Fruit fly (Drosophila melanogaster): ENCODE results near the gene CG11529.

CG11529 gene

DNA sequence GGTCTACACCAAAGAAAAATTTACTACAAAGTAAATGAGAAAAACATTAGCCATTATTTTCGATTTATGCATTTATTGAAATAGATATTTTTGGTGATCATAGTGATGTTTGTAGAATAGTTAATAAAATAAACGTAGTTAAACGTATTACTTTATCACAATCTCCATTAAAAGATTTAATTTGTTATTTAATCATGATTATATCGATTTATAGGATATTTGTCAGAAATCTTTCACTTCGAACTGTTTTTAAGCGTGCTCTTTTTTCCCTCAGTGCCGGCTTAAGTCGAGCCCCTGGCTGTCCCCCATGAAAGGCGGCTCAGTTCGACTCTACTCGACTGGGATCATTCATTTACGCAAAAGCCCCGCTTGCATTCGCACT, 26.0 kb downstream of the CG11529 start (continued):
- TF ChIP-seq slp2 (GFP tag; optimal IDR thresholded peaks at IDR 0.05) (no peak), Aef1 (GFP tag; IDR thresholded peaks at IDR 0.05) (no peak), CG18599 (GFP tag; optimal IDR thresholded peaks at IDR 0.05) (peak; percentile 43), CG6654 (GFP tag; optimal IDR thresholded peaks at IDR 0.05) (no peak), CG7372 (GFP tag; IDR thresholded peaks at IDR 0.05) (no peak), Nf-YB (GFP tag; optimal IDR thresholded peaks at IDR 0.05) (no peak), CG17912 (GFP tag; optimal IDR thresholded peaks at IDR 0.05) (no peak), chm (GFP tag; IDR thresholded peaks at IDR 0.05) (no peak), eve (GFP tag; optimal IDR thresholded peaks at IDR 0.05) (no peak), CG4820 (GFP tag; optimal IDR thresholded peaks at IDR 0.05) (no peak), Blimp-1 (GFP tag; optimal IDR thresholded peaks at IDR 0.05) (no peak), CG7745 (tag; optimal IDR thresholded peaks at IDR 0.05) (no peak), CG15269 (tag; optimal IDR thresholded peaks at IDR 0.05) (peak; percentile 9), Lhr (GFP tag; optimal IDR thresholded peaks at IDR 0.05) (no peak), pan (optimal IDR thresholded peaks at IDR 0.05) (no peak), pan (GFP tag; optimal IDR thresholded peaks at IDR 0.05 in 1 of 2, IDR thresholded peaks at IDR 0.05 in 1 of 2) (no peak), ara (GFP tag; IDR thresholded peaks at IDR 0.05) (no peak), D (optimal IDR thresholded peaks at IDR 0.05) (no peak), D (GFP tag; optimal IDR thresholded peaks at IDR 0.05) (no peak), CG13424 (tag; optimal IDR thresholded peaks at IDR 0.05) (no peak), phol (tag; optimal IDR thresholded peaks at IDR 0.05) (peak; percentile 7), CG9727 (GFP tag; optimal IDR thresholded peaks at IDR 0.05) (no peak), CG6689 (GFP tag; IDR thresholded peaks at IDR 0.05) (no peak), CG30431 (GFP tag; optimal IDR thresholded peaks at IDR 0.05) (no peak), HLHmδ (GFP tag; optimal IDR thresholded peaks at IDR 0.05) (no peak), gcm2 (GFP tag; optimal IDR thresholded peaks at IDR 0.05) (no peak), sr (GFP tag; IDR thresholded peaks at IDR 0.05) (no peak), CG7839 (tag; optimal IDR thresholded peaks at IDR 0.05) (peak; percentile 8), luna (GFP tag; optimal IDR thresholded peaks at IDR 0.05) (no peak), CG30403 (GFP tag; optimal IDR thresholded peaks at IDR 0.05) (peak; percentile 24), CG3847 (GFP tag; IDR thresholded peaks at IDR 0.05) (no peak), row (GFP tag; IDR thresholded peaks at IDR 0.05) (peak; percentile 27; the same call in 1 of the 3 replicates), CG11723 (GFP tag; optimal IDR thresholded peaks at IDR 0.05) (no peak), Meics (GFP tag; optimal IDR thresholded peaks at IDR 0.05) (peak; percentile 38), twi (tag; optimal IDR thresholded peaks at IDR 0.05) (no peak), CG13775 (GFP tag; optimal IDR thresholded peaks at IDR 0.05) (no peak), corto (GFP tag; optimal IDR thresholded peaks at IDR 0.05) (no peak), Dek (tag; optimal IDR thresholded peaks at IDR 0.05) (no peak), CG6791 (GFP tag; IDR thresholded peaks at IDR 0.05; ENCODE audit: partially characterized antibody) (no peak), Vsx1 (GFP tag; optimal IDR thresholded peaks at IDR 0.05) (no peak), Mad (GFP tag; optimal IDR thresholded peaks at IDR 0.05) (no peak), danr (GFP tag; IDR thresholded peaks at IDR 0.05) (0 out of 2 replicates have a peak, but pooled peaks have one; percentile 11), gt (GFP tag; IDR thresholded peaks at IDR 0.05) (no peak), CG14710 (tag; optimal IDR thresholded peaks at IDR 0.05) (no peak), br (optimal IDR thresholded peaks at IDR 0.05) (no peak), org-1 (GFP tag; optimal IDR thresholded peaks at IDR 0.05) (no peak), CG6254 (GFP tag; optimal IDR thresholded peaks at IDR 0.05) (no peak), pzg (GFP tag; optimal IDR thresholded peaks at IDR 0.05) (no peak), vnd (GFP tag; IDR thresholded peaks at IDR 0.05; ENCODE audit: partially characterized antibody) (no peak), Taf1 (GFP tag; IDR thresholded peaks at IDR 0.05) (no peak), CG4360 (GFP tag; IDR thresholded peaks at IDR 0.05) (no peak), zf30C (GFP tag; optimal IDR thresholded peaks at IDR 0.05) (no peak)

Measured in whole organism, embryonic.